Worm (Caenorhabditis elegans) whole organism, L4 larva: ENCODE measurements around the gene irg-8.

Source experiments
- F10B5.3 ChIP-seq: sonication (generic microtip); optimal IDR thresholded peaks from 2 replicates; lab custom pipeline; 2016; ENCODE audit warnings: mild to moderate bottlenecking, missing genetic modification characterization, missing compliant biosample characterization
- F26F4.8 ChIP-seq: fragments of 200-800 bp; sonication (Bioruptor generic); conservative IDR thresholded peaks from 2 replicates; pipeline ENCODE4 v1.3.6; 2022; ENCODE audit warnings: missing genetic modification characterization, missing compliant biosample characterization
- R02D3.7 ChIP-seq: fragments of 150-350 bp; sonication (generic microtip); optimal IDR thresholded peaks from 3 replicates; lab custom pipeline; 2014; ENCODE audit warnings: missing biosample characterization, missing genetic modification characterization
- T20F7.1 ChIP-seq: fragments of 200-800 bp; sonication (Bioruptor generic); optimal IDR thresholded peaks from 2 replicates; lab custom pipeline; 2018; ENCODE audit warnings: mild to moderate bottlenecking, missing genetic modification characterization, missing compliant biosample characterization
- Y105C5A.15 ChIP-seq: fragments of 200-800 bp; sonication (Bioruptor generic); IDR thresholded peaks from 2 replicates; pipeline ENCODE4 v1.3.6; 2022; ENCODE audit warnings: missing genetic modification characterization, missing compliant biosample characterization
- Y48G9A.11 ChIP-seq: fragments of 200-800 bp; sonication (Bioruptor generic); IDR thresholded peaks from 2 replicates; pipeline ENCODE4 v1.3.6; 2022; ENCODE audit warnings: missing genetic modification reagents, missing genetic modification characterization, missing compliant biosample characterization
- Y5F2A.4 ChIP-seq: fragments of 200-800 bp; sonication (Bioruptor generic); optimal IDR thresholded peaks from 2 replicates; lab custom pipeline; 2018; ENCODE audit warnings: mild to moderate bottlenecking, missing genetic modification characterization, missing compliant biosample characterization
- aha-1 ChIP-seq: fragments of 150-350 bp; peaks from one replicate; lab custom pipeline; 2014; ENCODE audit warnings: missing biosample characterization, missing genetic modification characterization
- ceh-20 ChIP-seq: fragments of 200-800 bp; sonication (Bioruptor generic); IDR thresholded peaks from 2 replicates; pipeline ENCODE4 v1.3.6; 2022; ENCODE audit warnings: missing genetic modification reagents, missing genetic modification characterization, missing compliant biosample characterization
- ces-1 ChIP-seq: fragments of 150-350 bp; sonication (generic microtip); optimal IDR thresholded peaks from 4 replicates; lab custom pipeline; 2014; ENCODE audit warnings: missing biosample characterization, missing genetic modification reagents, missing genetic modification characterization
- cey-2 ChIP-seq: sonication (generic microtip); optimal IDR thresholded peaks from 3 replicates; lab custom pipeline; 2017; ENCODE audit warnings: missing genetic modification characterization, mild to moderate bottlenecking, missing compliant biosample characterization, antibody characterized with exemption, borderline replicate concordance; ENCODE audit not compliant: insufficient read depth
- daf-12 ChIP-seq: fragments of 150-350 bp; optimal IDR thresholded peaks from 2 replicates; lab custom pipeline; 2014; ENCODE audit warnings: missing biosample characterization, missing genetic modification reagents, missing genetic modification characterization
- daf-16 ChIP-seq, 3 experiments: sonication (generic microtip); optimal IDR thresholded peaks; 2 replicates each; lab custom pipeline; 2016 to 2017; ENCODE audit warnings: missing genetic modification characterization in 3 of 3, missing genetic modification reagents in 3 of 3, mild to moderate bottlenecking in 2 of 3, missing compliant biosample characterization in 2 of 3, missing biosample characterization in 1 of 3, moderate library complexity in 1 of 3
- dmd-6 ChIP-seq: fragments of 200-800 bp; sonication (Bioruptor generic); IDR thresholded peaks from 2 replicates; pipeline ENCODE4 v1.3.6; 2022; ENCODE audit warnings: missing genetic modification reagents, missing genetic modification characterization, missing compliant biosample characterization
- dpl-1 ChIP-seq: fragments of 150-350 bp; optimal IDR thresholded peaks from 2 replicates; lab custom pipeline; 2014; ENCODE audit warnings: missing biosample characterization, missing genetic modification reagents, missing genetic modification characterization
- fos-1 ChIP-seq: fragments of 150-350 bp; optimal IDR thresholded peaks from 2 replicates; lab custom pipeline; 2014; ENCODE audit warnings: missing biosample characterization, missing genetic modification characterization
- hmg-1.1 ChIP-seq: fragments of 200-800 bp; sonication (Bioruptor generic); IDR thresholded peaks from 2 replicates; pipeline ENCODE4 v1.3.6; 2022; ENCODE audit warnings: missing genetic modification reagents, missing genetic modification characterization, missing compliant biosample characterization
- lim-7 ChIP-seq: fragments of 200-800 bp; sonication (Bioruptor generic); IDR thresholded peaks from 2 replicates; pipeline ENCODE4 v1.3.6; 2022; ENCODE audit warnings: missing genetic modification characterization, missing compliant biosample characterization
- lin-39 ChIP-seq: fragments of 150-350 bp; optimal IDR thresholded peaks from 2 replicates; lab custom pipeline; 2014; ENCODE audit warnings: missing biosample characterization, missing genetic modification reagents, missing genetic modification characterization
- madf-9 ChIP-seq: fragments of 200-800 bp; sonication (Bioruptor generic); conservative IDR thresholded peaks from 2 replicates; pipeline ENCODE4 v1.3.6; 2022; ENCODE audit warnings: missing genetic modification reagents, missing genetic modification characterization, missing compliant biosample characterization
- nhr-10 ChIP-seq: fragments of 150-350 bp; optimal IDR thresholded peaks from 2 replicates; lab custom pipeline; 2014; ENCODE audit warnings: missing biosample characterization, missing genetic modification characterization
- nhr-102 ChIP-seq: sonication (generic microtip); optimal IDR thresholded peaks from 2 replicates; lab custom pipeline; 2016; ENCODE audit warnings: mild to moderate bottlenecking, missing genetic modification characterization, moderate library complexity, missing compliant biosample characterization
- nhr-111 ChIP-seq: fragments of 200-800 bp; sonication (Bioruptor generic); optimal IDR thresholded peaks from 2 replicates; lab custom pipeline; 2018; ENCODE audit warnings: mild to moderate bottlenecking, missing genetic modification characterization, missing compliant biosample characterization
- nhr-28 ChIP-seq: fragments of 150-350 bp; optimal IDR thresholded peaks from 2 replicates; lab custom pipeline; 2014; ENCODE audit warnings: missing biosample characterization, missing genetic modification characterization
- nhr-42 ChIP-seq: fragments of 200-800 bp; sonication (Bioruptor generic); IDR thresholded peaks from 2 replicates; pipeline ENCODE4 v1.3.6; 2022; ENCODE audit warnings: missing genetic modification characterization, missing compliant biosample characterization
- nhr-77 ChIP-seq: fragments of 150-350 bp; optimal IDR thresholded peaks from 2 replicates; lab custom pipeline; 2014; ENCODE audit warnings: missing biosample characterization, missing genetic modification characterization
- php-3 ChIP-seq: fragments of 200-800 bp; sonication (Bioruptor generic); IDR thresholded peaks from 2 replicates; pipeline ENCODE4 v1.3.6; 2022; ENCODE audit warnings: missing genetic modification reagents, missing genetic modification characterization, missing compliant biosample characterization
- pqm-1 ChIP-seq: sonication (generic microtip); optimal IDR thresholded peaks from 2 replicates; lab custom pipeline; 2017; ENCODE audit warnings: missing biosample characterization, missing genetic modification characterization
- set-16 ChIP-seq: fragments of 200-800 bp; sonication (Bioruptor generic); IDR thresholded peaks from 2 replicates; pipeline ENCODE4 v1.3.6; 2022; ENCODE audit warnings: missing genetic modification reagents, missing genetic modification characterization, missing compliant biosample characterization
- skn-1 ChIP-seq: fragments of 150-350 bp; optimal IDR thresholded peaks from 2 replicates; lab custom pipeline; 2014; ENCODE audit warnings: missing biosample characterization, missing genetic modification characterization
- snpc-4 ChIP-seq: fragments of 150-350 bp; optimal IDR thresholded peaks from 2 replicates; lab custom pipeline; 2014; ENCODE audit warnings: missing biosample characterization, missing genetic modification characterization
- spr-3 ChIP-seq: fragments of 200-800 bp; sonication (Bioruptor generic); optimal IDR thresholded peaks from 2 replicates; lab custom pipeline; 2018; ENCODE audit warnings: mild to moderate bottlenecking, missing genetic modification characterization, missing compliant biosample characterization
- zfp-3 ChIP-seq: fragments of 200-800 bp; sonication (Bioruptor generic); conservative IDR thresholded peaks from 2 replicates; pipeline ENCODE4 v1.3.6; 2022; ENCODE audit warnings: missing genetic modification reagents, missing genetic modification characterization, missing compliant biosample characterization
- zip-11 ChIP-seq: fragments of 200-800 bp; sonication (Bioruptor generic); IDR thresholded peaks from 2 replicates; pipeline ENCODE4 v1.3.6; 2022; ENCODE audit warnings: missing genetic modification characterization, missing compliant biosample characterization
- ztf-11 ChIP-seq: fragments of 150-350 bp; optimal IDR thresholded peaks from 2 replicates; lab custom pipeline; 2014; ENCODE audit warnings: missing biosample characterization, missing genetic modification characterization
- ztf-7 ChIP-seq: fragments of 150-350 bp; optimal IDR thresholded peaks from 2 replicates; lab custom pipeline; 2014; ENCODE audit warnings: missing biosample characterization, missing genetic modification characterization

irg-8 gene

ce11 chrV:424140-424539, 6.6 kb upstream of the irg-8 start, which contains the start of gene B0554.5:
Gene B0554.5, plus strand, starts transcription at chrV:424440.
- no peak for TF ChIP-seq Y5F2A.4 (GFP tag; lab: Kevin White, UChicago)

- TF ChIP-seq dpl-1 = no peak
- TF ChIP-seq daf-12 (tag; lab: Kevin White, UChicago) = no peak
- TF ChIP-seq pqm-1 (tag; lab: Kevin White, UChicago) = peak; percentile 20
Observed at ce11 chrV:422133-422532, 4.6 kb upstream of the irg-8 start, which contains the start of gene dod-20. Gene dod-20, plus strand, starts transcription at chrV:422433.

ce11 chrV:418432-418831, 926 bp upstream of the irg-8 start, which contains the start of gene Y39D8A.1:
Gene Y39D8A.1, plus strand, starts transcription at chrV:418732.
- no peak for TF ChIP-seq Y105C5A.15 (GFP tag; lab: Robert Waterston, UW)
- TF ChIP-seq daf-16 (GFP tag; optimal IDR thresholded peaks at IDR 0.05; lab: Kevin White, UChicago) = no peak
- TF ChIP-seq daf-16 (tag; optimal IDR thresholded peaks at IDR 0.05; lab: Kevin White, UChicago) = peak; percentile 30

ce11 chrV:415072-415471, 2.4 kb downstream of the irg-8 start:
- TF ChIP-seq nhr-42 (GFP tag; lab: Robert Waterston, UW) (no peak), ceh-20 (GFP tag; lab: Robert Waterston, UW) (no peak), F10B5.3 (tag; lab: Kevin White, UChicago) (no peak), php-3 (GFP tag; lab: Robert Waterston, UW) (peak; percentile 61), nhr-111 (no peak), lim-7 (GFP tag; lab: Robert Waterston, UW) (no peak), cey-2 (tag; lab: Kevin White, UChicago) (no peak), fos-1 (no peak), zip-11 (GFP tag; lab: Robert Waterston, UW) (no peak), nhr-77 (tag; lab: Kevin White, UChicago) (peak; percentile 54), ces-1 (no peak), madf-9 (no peak), dpl-1 (no peak), lin-39 (tag; lab: Kevin White, UChicago) (no peak), skn-1 (tag; lab: Kevin White, UChicago) (no peak), aha-1 (no peak), nhr-102 (no peak), snpc-4 (tag; lab: Kevin White, UChicago) (no peak), nhr-28 (tag; lab: Kevin White, UChicago) (peak; percentile 60), dmd-6 (GFP tag; lab: Robert Waterston, UW) (peak; percentile 55; the same call in 1 of the 2 replicates), ztf-11 (tag; lab: Kevin White, UChicago) (no peak), daf-16 (GFP tag; optimal IDR thresholded peaks at IDR 0.05; lab: Kevin White, UChicago) (no peak), daf-16 (tag; optimal IDR thresholded peaks at IDR 0.05; lab: Kevin White, UChicago) (peak; percentile 47), Y48G9A.11 (GFP tag; lab: Robert Waterston, UW) (no peak), set-16 (no peak), hmg-1.1 (GFP tag; lab: Robert Waterston, UW) (no peak), R02D3.7 (no peak), nhr-10 (tag; lab: Kevin White, UChicago) (no peak), pqm-1 (tag; lab: Kevin White, UChicago) (peak; percentile 80), zfp-3 (GFP tag; lab: Robert Waterston, UW) (no peak), spr-3 (GFP tag; lab: Kevin White, UChicago) (no peak), ztf-7 (no peak), T20F7.1 (GFP tag; lab: Kevin White, UChicago) (no peak)

ce11 chrV:414630-415029, 2.9 kb downstream of the irg-8 start, which contains the start of gene dod-19:
Gene dod-19, minus strand, starts transcription at chrV:414759.
- TF ChIP-seq pqm-1 (tag; lab: Kevin White, UChicago) (peak; percentile 79), dmd-6 (GFP tag; lab: Robert Waterston, UW) (peak; percentile 57), F26F4.8 (GFP tag; lab: Robert Waterston, UW) (no peak)
